Comparison of ENCODE assay signal across 1 worm cellular context in genomic region chrIII:6289366-6289765, ce11.
TF ChIP-seq lines count a peak whose summit lies in the region.

No protein-coding gene starts in this region.

TF ChIP-seq in whole organism, L1 larva, 84 proteins besides CTCF, POLR2A, EP300 and RAD21 (continued from another document):
- no peak for TF ChIP-seq aly-2 (tag; optimal IDR thresholded peaks at IDR 0.05; lab: Kevin White, UChicago)
- no peak for TF ChIP-seq nhr-47 (tag; optimal IDR thresholded peaks at IDR 0.05; lab: Kevin White, UChicago)
